Fruit fly (Drosophila melanogaster): ENCODE data around the gene Naprt.

DNA sequence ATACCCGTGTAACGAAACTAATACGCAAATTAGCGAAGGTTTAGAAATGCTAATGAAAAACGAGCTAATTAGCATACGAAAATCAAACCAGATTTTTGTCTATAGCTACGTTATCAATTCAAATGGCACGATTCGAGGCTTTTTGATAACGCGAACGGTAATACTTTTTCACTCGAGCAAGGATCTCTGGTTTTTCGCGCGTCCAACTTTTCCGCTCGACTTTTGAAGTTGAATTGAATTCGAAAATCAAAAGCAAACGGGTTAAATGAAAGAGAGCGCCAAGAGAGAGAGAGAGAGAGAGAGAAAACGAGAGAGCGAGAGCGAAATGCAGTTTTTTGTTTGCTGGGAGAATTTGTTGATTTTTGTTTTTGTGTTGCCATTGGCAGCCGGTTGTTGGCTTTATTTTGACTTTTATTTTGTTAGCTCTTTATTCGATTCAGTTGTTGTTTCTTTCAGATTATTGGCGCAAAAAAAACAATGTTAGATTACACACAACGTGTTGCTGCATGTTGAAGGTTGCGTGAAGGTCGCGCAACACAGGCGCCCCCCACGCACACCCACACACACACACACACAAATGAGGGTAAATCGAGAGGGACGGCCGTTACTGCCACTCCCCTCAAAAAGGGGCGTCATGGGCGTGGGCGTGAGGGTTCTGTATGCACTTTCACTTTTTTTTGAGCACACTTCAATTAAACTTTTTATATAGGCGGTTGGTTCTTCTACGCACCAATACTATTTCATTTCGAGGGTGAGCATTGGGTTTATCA, 543 bp downstream of the Naprt start:
- TF ChIP-seq Hnf4 (GFP tag; optimal IDR thresholded peaks at IDR 0.05) (no peak), woc (GFP tag; optimal IDR thresholded peaks at IDR 0.05) (no peak), usp (GFP tag; optimal IDR thresholded peaks at IDR 0.05) (no peak)

All from whole organism, wandering third instar larva.